Fruit fly (Drosophila melanogaster): ENCODE results near the gene Ccz1.

Ccz1 gene

DNA sequence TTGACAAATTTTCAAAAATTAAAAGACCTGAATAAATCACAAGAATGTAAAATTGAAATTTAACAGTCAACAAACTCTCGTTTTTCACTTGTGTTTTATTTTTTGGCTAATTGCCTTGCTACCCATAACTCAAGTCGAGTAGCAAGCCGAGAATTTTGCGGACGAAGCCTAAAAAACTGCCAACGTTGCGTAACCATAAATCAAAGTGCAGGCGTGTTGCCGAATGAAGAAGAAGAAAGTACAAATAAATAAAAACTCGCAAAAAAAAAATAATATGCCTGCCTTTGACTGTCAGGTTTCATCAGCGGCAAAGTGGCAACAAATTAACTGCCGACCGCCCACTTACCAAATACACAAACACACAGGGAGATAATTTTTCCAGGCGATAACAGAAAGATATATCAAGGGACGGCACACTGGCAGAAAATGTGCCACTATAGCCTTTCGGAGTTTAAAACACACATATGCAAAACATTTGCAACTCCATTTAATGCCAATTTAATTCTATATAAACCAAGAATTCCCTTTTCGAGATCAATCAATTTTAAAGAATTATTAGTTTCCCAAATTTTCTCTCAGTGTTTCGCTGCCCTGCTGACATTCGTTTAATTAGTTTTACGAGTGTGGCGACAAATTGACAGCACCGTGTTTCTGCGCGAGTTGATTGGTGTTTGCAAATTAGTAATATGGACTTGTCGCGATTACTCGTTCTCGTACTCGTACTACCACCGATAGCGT, 29.4 kb upstream of the Ccz1 start:
- peak; percentile 98 for TF ChIP-seq noc (tag; optimal IDR thresholded peaks at IDR 0.05)

DNA sequence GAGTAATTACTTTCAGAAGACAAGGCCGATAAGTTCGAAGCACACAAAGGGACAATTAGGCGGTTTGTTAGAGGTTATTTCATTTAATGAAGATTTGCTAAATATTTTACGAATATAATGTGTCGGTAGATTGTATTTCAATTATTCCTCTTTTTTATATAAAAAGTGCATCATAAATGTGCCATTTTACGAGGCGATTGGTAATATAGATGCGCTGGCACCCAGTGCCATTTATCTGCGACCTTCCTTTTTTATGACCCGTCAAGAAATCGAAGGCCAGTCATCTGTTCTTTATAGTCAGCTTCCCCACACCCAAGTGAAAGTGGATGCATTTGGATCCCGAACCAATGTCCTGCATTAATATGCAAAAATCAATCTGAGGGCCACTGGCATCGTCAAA, 28.5 kb upstream of the Ccz1 start:
- TF ChIP-seq noc (tag; optimal IDR thresholded peaks at IDR 0.05): no peak

DNA sequence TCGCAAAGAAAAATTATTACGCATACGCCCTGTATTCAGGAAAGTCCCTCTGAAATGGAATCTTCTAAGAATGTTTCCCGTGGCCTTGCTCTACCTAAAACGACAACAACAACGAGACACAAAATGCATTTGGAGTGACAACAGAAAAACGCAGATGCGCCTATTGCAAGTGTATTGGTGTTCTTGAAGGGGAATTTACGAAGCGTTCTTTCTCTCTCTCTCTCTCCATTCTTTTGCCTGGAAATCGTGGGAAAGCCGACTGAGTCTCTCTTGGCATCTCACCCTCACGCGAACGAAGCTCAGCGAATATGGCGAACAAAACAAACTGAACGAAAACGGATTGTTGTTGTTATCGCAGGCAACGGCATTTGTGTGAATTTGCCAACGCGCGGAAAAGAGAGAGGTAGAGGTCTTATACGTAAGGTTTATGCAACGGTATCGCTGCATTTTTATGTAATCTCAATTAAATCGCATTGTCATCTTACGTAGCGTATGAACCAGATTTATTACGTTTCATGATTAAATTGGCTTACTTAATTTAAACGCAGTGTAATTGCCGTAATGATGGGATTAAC, 27.3 kb upstream of the Ccz1 start:
- TF ChIP-seq noc (tag; optimal IDR thresholded peaks at IDR 0.05): no peak

DNA sequence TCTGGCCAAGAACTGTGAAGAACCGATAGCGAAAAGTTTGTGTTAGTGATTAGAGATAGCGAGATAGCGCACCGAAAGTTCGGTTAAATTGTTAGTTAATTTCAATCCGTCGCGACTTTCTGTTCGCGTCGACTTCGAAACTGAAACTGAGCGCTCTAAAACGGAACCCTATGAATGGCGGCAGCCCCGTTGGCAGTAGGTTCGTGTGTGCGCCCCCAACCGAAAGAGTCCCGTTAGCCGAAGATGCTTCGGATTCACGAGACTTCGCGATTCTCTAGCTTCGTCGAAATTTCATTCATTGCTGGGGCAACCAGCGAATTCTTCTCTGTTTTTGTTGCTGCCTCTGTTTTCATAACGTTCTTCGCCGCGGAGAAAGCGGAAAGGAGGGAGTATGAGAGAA, 26.5 kb upstream of the Ccz1 start:
- peak; percentile 54 for TF ChIP-seq noc (tag; optimal IDR thresholded peaks at IDR 0.05)

DNA sequence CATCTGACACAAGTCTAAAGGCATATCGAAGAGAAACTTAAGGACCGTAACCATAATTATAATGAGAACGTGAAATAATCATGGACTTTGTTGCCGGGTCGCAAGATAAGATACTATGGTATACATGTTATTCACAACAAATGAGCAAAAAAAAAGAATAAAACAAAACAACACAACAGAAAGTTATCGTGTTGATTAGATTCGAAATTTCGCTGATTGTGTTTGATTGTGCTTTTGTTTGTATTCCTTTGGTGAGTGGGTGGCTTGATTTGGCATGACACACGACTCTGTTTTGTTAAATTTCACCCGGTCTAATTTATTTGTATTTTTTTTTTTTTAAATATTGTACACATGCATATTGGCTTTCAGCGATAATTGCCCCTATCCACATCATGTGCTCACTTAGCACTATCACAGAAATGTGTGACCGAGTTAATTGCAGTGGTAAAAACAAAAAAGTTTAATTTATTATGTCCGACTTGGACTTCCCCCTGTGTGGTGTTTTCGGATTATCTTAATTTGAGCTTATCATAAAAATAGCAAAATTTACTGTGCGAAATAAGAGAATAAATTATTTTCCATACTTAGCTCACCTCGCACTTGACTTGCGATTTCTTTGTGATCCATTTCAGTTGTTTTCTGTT, 24.8 kb upstream of the Ccz1 start:
- peak; percentile 35 for TF ChIP-seq noc (tag; optimal IDR thresholded peaks at IDR 0.05)

DNA sequence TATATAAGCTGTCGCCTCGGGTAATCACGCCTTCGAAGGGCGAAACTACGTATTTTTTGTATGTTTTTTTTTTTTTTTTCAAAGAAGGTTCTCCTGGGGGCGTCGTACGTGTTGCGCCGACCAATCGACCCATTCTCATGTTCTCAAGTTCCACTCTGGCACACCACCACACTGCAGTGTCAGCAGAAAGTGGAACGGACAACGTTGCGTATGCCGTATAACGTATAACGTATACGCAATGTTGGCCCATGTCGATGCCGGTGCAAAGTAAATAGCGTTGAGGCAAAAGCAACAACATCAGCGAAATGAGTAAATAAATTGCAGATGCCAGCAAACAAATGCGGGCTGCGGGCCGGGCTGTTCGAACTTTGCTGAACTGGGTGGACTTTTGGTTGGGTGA, 13.2 kb upstream of the Ccz1 start:
- no peak for TF ChIP-seq noc (tag; optimal IDR thresholded peaks at IDR 0.05)

DNA sequence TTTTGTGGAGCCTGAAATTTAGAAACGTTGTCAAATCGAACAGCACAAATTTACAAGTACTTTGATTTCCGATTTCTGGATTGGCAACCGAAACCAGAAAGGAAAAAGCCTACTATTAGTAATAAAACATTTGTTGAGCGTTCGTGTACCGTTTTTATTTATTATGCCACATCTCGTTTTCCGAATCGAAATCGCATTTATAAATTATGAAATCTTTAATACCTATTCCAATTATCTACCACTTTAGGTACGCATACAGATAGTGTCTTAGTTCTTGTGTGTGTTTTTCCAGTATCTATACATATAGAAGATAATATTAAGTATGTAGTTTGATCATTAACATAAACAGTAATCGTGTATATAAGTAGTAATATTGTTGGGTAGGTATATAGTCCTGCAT, 10.9 kb upstream of the Ccz1 start, which contains the start of gene mge:
mge (minus strand) TSS at position 101 of the 400 bp plus-strand sequence.
- no peak for TF ChIP-seq noc (tag; optimal IDR thresholded peaks at IDR 0.05)

DNA sequence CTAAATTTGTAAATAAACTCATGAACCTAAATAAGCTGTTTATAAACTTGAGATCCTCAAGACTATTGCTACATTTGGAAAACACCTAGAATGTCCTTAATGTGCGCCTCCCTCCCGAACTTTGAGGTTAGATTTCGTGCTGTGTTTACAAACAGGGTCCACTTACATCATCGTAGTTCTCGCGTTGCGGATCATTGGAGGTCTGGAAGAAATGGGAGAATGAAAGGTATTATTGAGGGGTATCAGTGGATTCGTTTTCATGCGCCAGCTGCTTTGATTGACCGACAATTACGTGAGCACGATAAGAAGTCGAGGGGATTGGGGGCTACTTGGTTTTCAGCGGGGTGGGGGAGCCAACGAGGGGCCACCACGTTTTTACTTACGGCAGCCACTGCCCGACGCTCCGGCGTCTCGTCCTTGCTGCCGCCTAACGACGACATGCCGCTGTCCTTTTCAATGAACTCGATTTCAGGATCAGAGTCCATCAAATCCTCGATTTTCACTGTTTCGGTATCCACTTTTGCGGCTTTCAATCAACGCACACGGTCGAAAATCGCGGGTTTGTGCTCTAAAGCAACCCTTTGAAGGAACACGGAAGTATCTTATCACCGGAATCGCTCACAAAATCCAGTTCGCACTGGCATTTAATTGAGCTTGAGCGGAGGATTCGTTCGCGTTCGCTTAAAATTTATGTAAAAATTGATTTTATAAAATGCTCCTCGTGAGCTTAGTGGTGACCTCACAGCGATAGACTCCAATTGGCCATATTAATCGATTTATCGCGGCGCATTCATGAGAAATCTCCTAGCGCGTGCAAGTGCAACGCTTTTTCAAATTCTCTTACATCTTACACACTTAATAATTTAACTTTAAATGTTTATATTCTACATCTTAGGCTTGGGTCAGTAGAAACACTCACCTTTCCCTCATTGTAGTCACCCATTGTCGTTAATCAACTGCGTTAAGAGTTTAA, 10.2 kb upstream of the Ccz1 start:
- TF ChIP-seq noc (tag; optimal IDR thresholded peaks at IDR 0.05): no peak

DNA sequence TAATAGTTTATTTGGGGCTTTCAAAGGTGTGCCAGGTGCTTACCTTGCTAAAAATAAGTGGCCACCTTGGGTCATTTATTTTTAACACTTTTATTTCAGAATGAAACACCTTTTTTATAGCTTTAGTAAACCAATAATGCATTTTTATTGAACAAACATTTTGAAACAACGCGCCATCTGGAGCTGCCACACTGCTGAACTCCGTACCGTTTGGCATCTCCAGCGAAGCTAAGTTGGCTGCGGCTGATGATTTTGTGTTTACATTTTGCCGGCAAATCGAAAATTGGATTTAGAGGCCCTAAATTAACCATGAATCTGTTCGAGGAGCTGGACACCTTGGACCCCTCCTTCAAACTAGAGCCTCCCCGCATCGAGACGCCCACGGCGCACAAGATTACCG, 6.2 kb upstream of the Ccz1 start, which contains the start of gene ida:
ida (plus strand) TSS at position 234 of the 400 bp plus-strand sequence.
- TF ChIP-seq noc (tag; optimal IDR thresholded peaks at IDR 0.05): no peak

DNA sequence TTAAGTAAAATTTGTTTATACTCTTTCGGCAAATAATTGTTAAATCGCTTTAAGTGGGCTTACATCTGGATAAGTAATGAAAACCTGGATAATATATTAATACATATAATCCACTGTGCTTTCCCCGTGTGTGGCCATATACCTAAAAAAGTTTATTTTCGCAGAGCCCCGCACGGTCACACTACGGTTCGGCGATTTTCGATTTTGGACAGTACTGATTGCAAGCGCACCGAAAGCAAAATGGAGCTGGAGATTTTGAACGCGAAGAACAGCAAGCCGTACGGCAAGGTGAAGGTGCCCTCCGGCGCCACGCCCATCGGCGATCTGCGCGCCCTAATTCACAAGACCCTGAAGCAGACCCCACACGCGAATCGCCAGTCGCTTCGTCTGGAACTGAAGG, 4.3 kb upstream of the Ccz1 start, which contains the start of gene Sc2:
Sc2 (plus strand) TSS at position 192 of the 400 bp plus-strand sequence.
- no peak for TF ChIP-seq noc (tag; optimal IDR thresholded peaks at IDR 0.05)

DNA sequence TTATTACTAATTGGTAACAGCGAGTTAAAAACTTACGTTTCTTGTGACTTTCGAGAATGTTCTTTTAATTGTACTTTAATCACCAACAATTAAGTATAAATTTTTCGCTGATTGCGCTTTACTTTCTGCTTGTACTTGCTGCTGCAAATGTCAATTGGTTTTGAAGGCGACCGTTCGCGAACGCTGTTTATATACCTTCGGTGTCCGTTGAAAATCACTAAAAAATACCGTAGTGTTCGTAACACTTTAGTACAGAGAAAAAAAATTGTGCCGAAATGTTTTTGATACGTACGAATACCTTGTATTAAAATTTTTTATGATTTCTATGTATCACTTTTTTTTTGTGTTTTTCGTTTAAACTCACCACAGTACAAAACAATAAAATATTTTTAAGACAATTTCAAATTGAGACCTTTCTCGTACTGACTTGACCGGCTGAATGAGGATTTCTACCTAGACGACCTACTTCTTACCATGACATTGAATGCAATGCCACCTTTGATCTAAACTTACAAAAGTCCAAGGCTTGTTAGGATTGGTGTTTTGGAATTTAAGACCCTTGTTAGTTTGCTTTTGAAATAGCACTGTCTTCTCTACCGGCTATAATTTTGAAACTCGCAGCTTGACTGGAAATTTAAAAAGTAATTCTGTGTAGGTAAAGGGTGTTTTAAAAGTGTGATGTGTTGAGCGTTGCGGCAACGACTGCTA, 3.7 kb upstream of the Ccz1 start, which contains the start of gene Ubi-p63E:
Ubi-p63E (minus strand) TSS at position 694 of the 708 bp plus-strand sequence.
- no peak for TF ChIP-seq noc (tag; optimal IDR thresholded peaks at IDR 0.05)

DNA sequence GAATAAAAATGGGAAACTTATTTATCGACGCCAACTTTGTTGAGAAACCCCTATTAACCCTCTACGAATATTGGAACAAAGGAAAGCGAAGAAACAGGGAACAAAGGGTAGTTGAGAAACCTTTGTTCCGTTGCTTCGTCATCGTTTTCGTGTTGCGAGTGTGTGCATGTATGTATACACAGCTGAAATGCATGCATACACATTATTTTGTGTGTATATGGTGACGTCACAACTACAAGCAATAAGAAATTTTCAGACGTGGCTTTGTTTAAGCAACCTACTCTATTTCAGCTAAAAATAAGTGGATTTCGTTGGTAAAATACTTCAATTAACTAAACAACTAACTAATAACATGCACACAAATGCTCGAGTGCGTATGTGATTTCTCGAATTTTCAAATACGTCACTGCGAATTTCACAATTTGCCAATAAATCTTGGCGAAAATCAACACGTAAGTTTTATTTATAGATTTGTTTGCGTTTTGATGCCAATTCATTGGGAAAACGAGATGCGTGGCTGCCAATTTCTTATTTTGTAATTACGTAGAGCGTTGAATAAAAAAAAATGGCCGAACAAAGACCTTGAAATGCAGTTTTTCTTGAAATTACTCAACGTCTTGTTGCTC, 3.0 kb upstream of the Ccz1 start:
- no peak for TF ChIP-seq noc (tag; optimal IDR thresholded peaks at IDR 0.05)

DNA sequence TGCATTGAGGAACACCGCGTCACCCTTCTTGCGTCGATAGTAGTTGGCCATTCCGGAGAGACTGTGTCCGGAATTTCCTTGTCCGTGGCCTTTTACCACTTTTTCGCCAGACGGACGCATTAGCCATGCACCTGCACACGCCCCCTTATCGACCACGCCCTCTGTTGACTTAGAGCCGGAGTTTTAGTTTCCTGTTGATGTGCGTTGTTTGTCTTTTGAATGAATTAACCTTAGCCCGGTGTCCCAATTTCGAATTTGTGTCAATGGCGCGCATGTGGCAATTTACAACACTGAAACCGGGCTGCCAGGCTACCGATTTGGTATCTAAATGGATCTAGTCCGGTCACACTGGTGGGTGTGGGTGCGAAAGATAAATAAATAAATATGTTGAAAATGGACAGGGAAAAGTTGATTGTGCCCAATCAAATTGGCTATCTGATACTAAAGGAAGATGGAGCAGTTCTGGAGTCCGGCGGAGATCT, 2.4 kb downstream of the Ccz1 start, which contains the start of the genes Gr63a and Lamtor4:
Gr63a (minus strand) TSS at position 51 of the 482 bp plus-strand sequence.
Lamtor4 (plus strand) TSS at position 348 of the 482 bp plus-strand sequence.
- TF ChIP-seq noc (tag; optimal IDR thresholded peaks at IDR 0.05): no peak

DNA sequence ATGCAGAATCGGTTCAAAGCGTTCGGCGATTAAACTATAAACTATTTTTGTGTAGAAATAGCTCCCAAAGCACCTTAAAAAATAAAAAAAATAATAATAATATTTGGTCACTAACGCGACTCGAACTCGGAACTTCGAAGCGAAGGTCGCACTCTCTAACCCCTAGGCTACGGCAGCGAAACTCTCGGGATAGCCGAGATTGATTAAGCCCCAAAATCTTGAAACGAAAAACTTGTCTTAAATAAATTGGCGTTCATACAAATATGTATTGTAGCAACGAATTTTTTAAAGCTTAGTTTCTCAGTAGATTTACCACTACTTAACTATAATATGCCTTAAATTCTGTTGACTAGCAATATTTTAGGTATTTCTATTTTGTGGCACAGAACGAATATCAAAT, 4.5 kb downstream of the Ccz1 start:
- TF ChIP-seq noc (tag; optimal IDR thresholded peaks at IDR 0.05): no peak
